Worm (Caenorhabditis elegans) whole organism, L2 larva: Measurements from ENCODE around the gene zipt-3.

ENCODE experiments used
- C34F6.9 ChIP-seq: fragments of 150-350 bp; optimal IDR thresholded peaks from 2 replicates; lab custom pipeline; 2014; ENCODE audit warnings: missing biosample characterization, missing genetic modification characterization
- F13H6.1 ChIP-seq: sonication (generic microtip); optimal IDR thresholded peaks from 2 replicates; lab custom pipeline; 2016; ENCODE audit warnings: missing genetic modification characterization, missing compliant biosample characterization
- R02D3.7 ChIP-seq: fragments of 150-350 bp; optimal IDR thresholded peaks from 2 replicates; lab custom pipeline; 2014; ENCODE audit warnings: missing biosample characterization, missing genetic modification characterization
- Y55F3AM.14 ChIP-seq: fragments of 200-800 bp; sonication (Bioruptor generic); optimal IDR thresholded peaks from 2 replicates; lab custom pipeline; 2018; ENCODE audit warnings: mild to moderate bottlenecking, missing genetic modification characterization, missing compliant biosample characterization
- ZK546.5 ChIP-seq: sonication (generic microtip); optimal IDR thresholded peaks from 2 replicates; lab custom pipeline; 2017; ENCODE audit warnings: missing biosample characterization, missing genetic modification characterization
- alr-1 ChIP-seq: fragments of 150-350 bp; optimal IDR thresholded peaks from 2 replicates; lab custom pipeline; 2014; ENCODE audit warnings: missing biosample characterization, missing genetic modification characterization
- aly-2 ChIP-seq: fragments of 150-350 bp; optimal IDR thresholded peaks from 2 replicates; lab custom pipeline; 2014; ENCODE audit warnings: missing biosample characterization, missing genetic modification characterization
- ama-1 ChIP-seq: fragments of 150-350 bp; optimal IDR thresholded peaks from 2 replicates; lab custom pipeline; 2018; ENCODE audit warnings: inconsistent platforms
- blmp-1 ChIP-seq: sonication (generic microtip); optimal IDR thresholded peaks from 2 replicates; lab custom pipeline; 2017; ENCODE audit warnings: missing genetic modification characterization, mild to moderate bottlenecking, missing compliant biosample characterization, antibody characterized with exemption, moderate library complexity; ENCODE audit not compliant: insufficient read depth
- ceh-16 ChIP-seq: fragments of 150-350 bp; optimal IDR thresholded peaks from 2 replicates; lab custom pipeline; 2014; ENCODE audit warnings: missing biosample characterization, missing genetic modification characterization
- ceh-82 ChIP-seq: fragments of 150-350 bp; optimal IDR thresholded peaks from 2 replicates; lab custom pipeline; 2014; ENCODE audit warnings: missing biosample characterization, missing genetic modification characterization
- crh-2 ChIP-seq: sonication (generic microtip); optimal IDR thresholded peaks from 2 replicates; lab custom pipeline; 2017; ENCODE audit warnings: missing biosample characterization, missing genetic modification characterization
- dmd-4 ChIP-seq: sonication (generic microtip); optimal IDR thresholded peaks from 2 replicates; lab custom pipeline; 2017; ENCODE audit warnings: missing biosample characterization, missing genetic modification characterization
- egl-27 ChIP-seq: sonication (generic microtip); optimal IDR thresholded peaks from 3 replicates; lab custom pipeline; 2017; ENCODE audit warnings: missing biosample characterization, missing genetic modification reagents, missing genetic modification characterization
- elt-1 ChIP-seq: fragments of 150-350 bp; optimal IDR thresholded peaks from 2 replicates; lab custom pipeline; 2014; ENCODE audit warnings: missing biosample characterization, missing genetic modification characterization
- elt-3 ChIP-seq: sonication (generic microtip); optimal IDR thresholded peaks from 2 replicates; lab custom pipeline; 2017; ENCODE audit warnings: missing biosample characterization, missing genetic modification characterization
- fos-1 ChIP-seq: fragments of 150-350 bp; optimal IDR thresholded peaks from 2 replicates; lab custom pipeline; 2014; ENCODE audit warnings: missing biosample characterization, missing genetic modification characterization
- gmeb-1 ChIP-seq: fragments of 150-350 bp; optimal IDR thresholded peaks from 2 replicates; lab custom pipeline; 2014; ENCODE audit warnings: missing biosample characterization, missing genetic modification characterization
- lin-11 ChIP-seq: fragments of 150-350 bp; sonication (generic microtip); optimal IDR thresholded peaks from 2 replicates; lab custom pipeline; 2014; ENCODE audit warnings: missing biosample characterization, missing genetic modification characterization, inconsistent platforms, mixed read lengths
- lin-13 ChIP-seq: fragments of 150-350 bp; optimal IDR thresholded peaks from 2 replicates; lab custom pipeline; 2014; ENCODE audit warnings: missing biosample characterization, missing genetic modification reagents, missing genetic modification characterization
- lin-39 ChIP-seq: fragments of 150-350 bp; optimal IDR thresholded peaks from 2 replicates; lab custom pipeline; 2014; ENCODE audit warnings: missing biosample characterization, missing genetic modification reagents, missing genetic modification characterization
- lsy-2 ChIP-seq, 2 experiments: fragments of 150-350 bp in 1 of 2; sonication (generic microtip) in 1 of 2; optimal IDR thresholded peaks; 2 replicates each; lab custom pipeline; 2014 to 2017; ENCODE audit warnings: missing biosample characterization in 2 of 2, missing genetic modification characterization in 2 of 2
- mab-5 ChIP-seq: fragments of 150-350 bp; optimal IDR thresholded peaks from 2 replicates; lab custom pipeline; 2014; ENCODE audit warnings: missing biosample characterization, missing genetic modification characterization
- mbf-1 ChIP-seq: sonication (generic microtip); optimal IDR thresholded peaks from 2 replicates; lab custom pipeline; 2017; ENCODE audit warnings: missing biosample characterization, missing genetic modification characterization
- mdl-1 ChIP-seq, 2 experiments: fragments of 150-350 bp in 1 of 2; sonication (generic microtip) in 1 of 2; optimal IDR thresholded peaks; 2 replicates each; lab custom pipeline; 2017; ENCODE audit warnings: missing biosample characterization in 2 of 2, missing genetic modification characterization in 2 of 2
- nhr-11 ChIP-seq: fragments of 150-350 bp; optimal IDR thresholded peaks from 2 replicates; lab custom pipeline; 2014; ENCODE audit warnings: missing biosample characterization, missing genetic modification characterization
- nhr-12 ChIP-seq: fragments of 150-350 bp; optimal IDR thresholded peaks from 2 replicates; lab custom pipeline; 2014; ENCODE audit warnings: missing biosample characterization, missing genetic modification characterization
- nhr-129 ChIP-seq: fragments of 150-350 bp; optimal IDR thresholded peaks from 2 replicates; lab custom pipeline; 2014; ENCODE audit warnings: missing biosample characterization, missing genetic modification characterization
- nhr-21 ChIP-seq: fragments of 150-350 bp; optimal IDR thresholded peaks from 2 replicates; lab custom pipeline; 2014; ENCODE audit warnings: missing biosample characterization, missing genetic modification characterization
- nhr-23 ChIP-seq: fragments of 150-350 bp; optimal IDR thresholded peaks from 2 replicates; lab custom pipeline; 2014; ENCODE audit warnings: missing biosample characterization, missing genetic modification reagents, missing genetic modification characterization
- nhr-237 ChIP-seq: fragments of 150-350 bp; optimal IDR thresholded peaks from 2 replicates; lab custom pipeline; 2014; ENCODE audit warnings: missing biosample characterization, missing genetic modification characterization
- nhr-25 ChIP-seq: fragments of 150-350 bp; sonication (generic microtip); optimal IDR thresholded peaks from 3 replicates; lab custom pipeline; 2014; ENCODE audit warnings: missing biosample characterization, missing genetic modification characterization
- nhr-6 ChIP-seq: fragments of 150-350 bp; optimal IDR thresholded peaks from 2 replicates; lab custom pipeline; 2014; ENCODE audit warnings: missing biosample characterization, missing genetic modification characterization
- nhr-77 ChIP-seq: fragments of 150-350 bp; optimal IDR thresholded peaks from 2 replicates; lab custom pipeline; 2014; ENCODE audit warnings: missing biosample characterization, missing genetic modification characterization
- peb-1 ChIP-seq: fragments of 150-350 bp; optimal IDR thresholded peaks from 2 replicates; lab custom pipeline; 2014; ENCODE audit warnings: missing biosample characterization, missing genetic modification characterization
- sem-4 ChIP-seq: fragments of 150-350 bp; optimal IDR thresholded peaks from 2 replicates; lab custom pipeline; 2014; ENCODE audit warnings: missing biosample characterization, missing genetic modification reagents, missing genetic modification characterization
- sma-9 ChIP-seq, 2 experiments: fragments of 150-350 bp in 1 of 2; sonication (generic microtip) in 1 of 2; optimal IDR thresholded peaks; 2 replicates each; lab custom pipeline; 2014 to 2016; ENCODE audit warnings: missing genetic modification characterization in 2 of 2, mild to moderate bottlenecking in 1 of 2, missing biosample characterization in 1 of 2, missing compliant biosample characterization in 1 of 2, missing genetic modification reagents in 1 of 2, moderate library complexity in 1 of 2
- snpc-4 ChIP-seq: fragments of 150-350 bp; optimal IDR thresholded peaks from 2 replicates; lab custom pipeline; 2014; ENCODE audit warnings: missing biosample characterization, missing genetic modification characterization
- unc-39 ChIP-seq: fragments of 150-350 bp; optimal IDR thresholded peaks from 2 replicates; lab custom pipeline; 2014; ENCODE audit warnings: missing biosample characterization, missing genetic modification characterization
- unc-55 ChIP-seq: fragments of 150-350 bp; sonication (generic microtip); optimal IDR thresholded peaks from 3 replicates; lab custom pipeline; 2014; ENCODE audit warnings: missing biosample characterization, missing genetic modification reagents, missing genetic modification characterization
- unc-62 ChIP-seq: fragments of 150-350 bp; optimal IDR thresholded peaks from 2 replicates; lab custom pipeline; 2014; ENCODE audit warnings: missing biosample characterization, missing genetic modification reagents, missing genetic modification characterization
- zag-1 ChIP-seq: fragments of 150-350 bp; optimal IDR thresholded peaks from 2 replicates; lab custom pipeline; 2014; ENCODE audit warnings: missing biosample characterization, missing genetic modification characterization
- ztf-1 ChIP-seq: fragments of 200-800 bp; sonication (Bioruptor generic); conservative IDR thresholded peaks from 2 replicates; pipeline ENCODE4 v1.3.6; 2022; ENCODE audit warnings: missing genetic modification characterization, missing compliant biosample characterization
- ztf-11 ChIP-seq: sonication (generic microtip); optimal IDR thresholded peaks from 2 replicates; lab custom pipeline; 2017; ENCODE audit warnings: missing biosample characterization, missing genetic modification characterization

Gene zipt-3

DNA sequence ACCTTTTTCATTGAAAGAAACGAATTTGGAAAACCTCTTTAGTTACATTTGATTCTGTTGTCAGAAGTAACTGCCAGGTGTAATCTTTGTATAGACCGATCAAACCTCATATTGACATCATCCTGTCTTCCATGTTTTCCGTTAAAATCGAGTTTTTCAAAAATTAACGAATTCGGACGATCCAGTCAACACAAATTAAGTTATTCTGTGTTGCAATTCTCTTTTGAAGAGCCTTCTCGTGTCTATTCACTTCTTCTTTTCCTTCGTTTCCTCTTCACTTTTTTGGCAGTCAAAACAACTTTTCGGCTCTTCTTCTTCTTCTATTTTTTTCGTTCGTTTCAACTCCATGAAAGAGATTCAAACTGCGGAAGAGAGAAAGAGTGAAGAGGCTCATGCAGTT lies 9.8 kb upstream of the zipt-3 start:
- TF ChIP-seq sma-9 (GFP tag; optimal IDR thresholded peaks at IDR 0.05; lab: Kevin White, UChicago) = no peak
- TF ChIP-seq sma-9 (tag; optimal IDR thresholded peaks at IDR 0.05; lab: Kevin White, UChicago) = no peak
- TF ChIP-seq nhr-11 = no peak
- no peak for TF ChIP-seq lin-11 (tag; lab: Kevin White, UChicago)
- peak; percentile 38 for TF ChIP-seq sem-4 (tag; lab: Kevin White, UChicago)
- no peak for TF ChIP-seq F13H6.1 (tag; lab: Kevin White, UChicago)
- no peak for TF ChIP-seq aly-2
- TF ChIP-seq dmd-4 (tag; lab: Kevin White, UChicago) = no peak
- peak in 1 of 2 experiments; percentile 19 for TF ChIP-seq lsy-2 (tag; optimal IDR thresholded peaks at IDR 0.05; lab: Kevin White, UChicago)
- no peak for TF ChIP-seq mbf-1 (tag; lab: Kevin White, UChicago)
- TF ChIP-seq unc-55 (GFP tag; lab: Kevin White, UChicago) = peak; percentile 28
- no peak for TF ChIP-seq unc-39 (tag; lab: Kevin White, UChicago)
- TF ChIP-seq C34F6.9 (tag; lab: Kevin White, UChicago) = peak; percentile 28
- no peak for TF ChIP-seq egl-27 (tag; lab: Kevin White, UChicago)

DNA sequence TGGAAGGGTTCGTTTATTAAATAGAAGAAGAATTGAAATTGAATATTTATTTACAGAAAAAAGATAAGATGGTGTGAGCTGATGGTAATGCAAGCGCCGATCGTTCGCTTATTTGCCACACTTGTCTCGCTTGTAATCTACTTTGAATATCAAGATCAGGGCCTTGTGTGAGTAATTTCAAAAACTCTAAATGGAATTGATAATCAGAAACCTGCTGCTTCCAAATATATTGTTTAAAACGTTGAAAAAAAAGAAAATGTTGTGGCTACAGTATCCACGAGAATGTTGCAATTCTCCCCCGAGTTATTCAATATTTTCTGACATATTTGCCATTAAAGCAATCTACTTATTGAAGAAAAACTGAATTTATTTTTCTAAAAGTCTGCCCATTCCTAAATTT lies 7.1 kb upstream of the zipt-3 start:
- TF ChIP-seq mab-5 (tag; lab: Kevin White, UChicago) = no peak
- TF ChIP-seq ceh-82 (tag; lab: Kevin White, UChicago) = no peak
- no peak for TF ChIP-seq ceh-16 (tag; lab: Kevin White, UChicago)
- no peak for TF ChIP-seq ztf-11 (tag; lab: Kevin White, UChicago)
- no peak for TF ChIP-seq F13H6.1 (tag; lab: Kevin White, UChicago)
- TF ChIP-seq snpc-4 (tag; lab: Kevin White, UChicago) = no peak
- TF ChIP-seq R02D3.7 (tag; lab: Kevin White, UChicago) = no peak
- TF ChIP-seq nhr-77 = no peak
- no peak for TF ChIP-seq unc-39 (tag; lab: Kevin White, UChicago)
- no peak for TF ChIP-seq blmp-1 (tag; lab: Kevin White, UChicago)
- TF ChIP-seq nhr-25 = no peak
- no peak for TF ChIP-seq mdl-1 (tag; optimal IDR thresholded peaks at IDR 0.05; lab: Kevin White, UChicago)
- TF ChIP-seq elt-3 = no peak
- no peak for TF ChIP-seq ztf-1 (GFP tag; lab: Robert Waterston, UW)
- TF ChIP-seq nhr-12 (tag; lab: Kevin White, UChicago) = no peak
- TF ChIP-seq unc-55 (GFP tag; lab: Kevin White, UChicago) = no peak
- no peak for TF ChIP-seq egl-27 (tag; lab: Kevin White, UChicago)
- no peak for TF ChIP-seq gmeb-1 (tag; lab: Kevin White, UChicago)
- TF ChIP-seq nhr-237 (tag; lab: Kevin White, UChicago) = no peak

DNA sequence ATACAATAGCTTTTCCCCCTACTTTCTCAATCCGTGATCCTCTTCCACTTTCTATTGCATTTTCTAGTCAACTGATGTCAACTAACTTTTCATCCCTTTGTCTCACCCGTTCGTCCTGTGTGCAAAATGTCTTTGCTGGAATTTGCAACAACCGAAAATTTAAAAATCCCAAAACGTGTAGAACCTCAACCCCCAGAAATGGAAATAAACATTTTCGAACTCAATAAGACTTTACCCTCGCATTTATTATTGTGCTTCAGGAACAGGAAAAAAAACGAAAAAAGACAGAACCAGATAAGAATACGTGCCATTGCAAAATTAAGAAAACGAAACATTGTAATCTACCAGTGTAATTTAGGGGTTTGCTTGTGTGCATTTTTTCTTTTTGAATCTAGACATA lies 5.8 kb upstream of the zipt-3 start:
- TF ChIP-seq ama-1 (lab: Kevin White, UChicago) (no peak), nhr-21 (tag; lab: Kevin White, UChicago) (peak; percentile 14)

DNA sequence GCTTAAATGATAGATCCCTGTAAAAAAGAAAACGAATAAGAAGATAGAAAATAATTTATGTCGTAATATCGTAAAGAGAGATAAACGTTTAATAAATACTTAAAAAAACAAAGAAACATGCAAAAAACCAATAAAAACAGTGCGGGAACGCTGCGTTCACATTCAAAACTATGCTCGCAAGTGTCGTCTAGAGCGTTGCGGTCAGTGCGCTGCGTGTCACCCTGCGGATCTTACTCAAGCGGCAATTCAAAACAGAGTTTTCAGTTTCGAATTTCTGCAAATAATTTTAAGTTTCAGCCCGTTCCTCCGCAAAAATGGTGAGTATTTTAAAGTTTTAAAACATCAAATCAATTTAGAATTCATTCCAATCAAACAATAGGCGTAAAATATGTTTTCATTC lies 3.1 kb upstream of the zipt-3 start, which contains the start of the genes tiar-1 and lelo-4:
tiar-1 (minus strand) TSS at position 17 of the 400 bp plus-strand sequence.
lelo-4 (plus strand) TSS at position 118 of the 400 bp plus-strand sequence.
- no peak for TF ChIP-seq lin-39 (tag; lab: Kevin White, UChicago)
- peak; percentile 86 for TF ChIP-seq crh-2 (tag; lab: Kevin White, UChicago)
- no peak for TF ChIP-seq nhr-12 (tag; lab: Kevin White, UChicago)
- TF ChIP-seq mbf-1 (tag; lab: Kevin White, UChicago) = no peak
- no peak for TF ChIP-seq zag-1 (tag; lab: Kevin White, UChicago)
- no peak for TF ChIP-seq ztf-11 (tag; lab: Kevin White, UChicago)
- TF ChIP-seq unc-62 = no peak
- peak; percentile 84 for TF ChIP-seq gmeb-1 (tag; lab: Kevin White, UChicago)
- no peak for TF ChIP-seq nhr-23
- no peak for TF ChIP-seq egl-27 (tag; lab: Kevin White, UChicago)
- TF ChIP-seq ZK546.5 = peak; percentile 86
- TF ChIP-seq C34F6.9 (tag; lab: Kevin White, UChicago) = peak; percentile 84
- TF ChIP-seq alr-1 (tag; lab: Kevin White, UChicago) = no peak
- TF ChIP-seq ztf-1 (GFP tag; lab: Robert Waterston, UW) = no peak
- TF ChIP-seq ceh-82 (tag; lab: Kevin White, UChicago) = no peak
- TF ChIP-seq lin-13 (GFP tag; lab: Kevin White, UChicago) = peak; percentile 52
- TF ChIP-seq peb-1 (tag; lab: Kevin White, UChicago) = no peak
- no peak for TF ChIP-seq R02D3.7 (tag; lab: Kevin White, UChicago)
- no peak for TF ChIP-seq mdl-1 (tag; optimal IDR thresholded peaks at IDR 0.05; lab: Kevin White, UChicago)
- peak; percentile 72 for TF ChIP-seq snpc-4 (tag; lab: Kevin White, UChicago)
- TF ChIP-seq nhr-11 = no peak
- TF ChIP-seq mab-5 (tag; lab: Kevin White, UChicago) = no peak
- TF ChIP-seq elt-1 (tag; lab: Kevin White, UChicago) = no peak
- no peak for TF ChIP-seq nhr-6 (tag; lab: Kevin White, UChicago)
- no peak for TF ChIP-seq elt-3
- no peak for TF ChIP-seq blmp-1 (tag; lab: Kevin White, UChicago)
- TF ChIP-seq lin-11 (tag; lab: Kevin White, UChicago) = peak; percentile 76
- no peak for TF ChIP-seq Y55F3AM.14 (GFP tag; lab: Kevin White, UChicago)
- TF ChIP-seq fos-1 (tag; lab: Kevin White, UChicago) = peak; percentile 24
- no peak for TF ChIP-seq aly-2
- TF ChIP-seq lsy-2 (tag; optimal IDR thresholded peaks at IDR 0.05; lab: Kevin White, UChicago) = peak; percentile 7 to 84
- no peak for TF ChIP-seq unc-39 (tag; lab: Kevin White, UChicago)
- peak; percentile 76 for TF ChIP-seq nhr-129
- no peak for TF ChIP-seq dmd-4 (tag; lab: Kevin White, UChicago)
- no peak for TF ChIP-seq nhr-77
- TF ChIP-seq sem-4 (tag; lab: Kevin White, UChicago) = peak; percentile 69
